Worm (Caenorhabditis elegans) whole organism, young adult: Measurements from ENCODE around the gene ZK688.4.

Experiments used
- B0035.1 ChIP-seq: sonication (generic microtip); optimal IDR thresholded peaks from 2 replicates; lab custom pipeline; 2016; ENCODE audit warnings: missing genetic modification characterization, mild to moderate bottlenecking, missing compliant biosample characterization, missing genotype, missing genetic modification reagents
- B0261.1 ChIP-seq: sonication (generic microtip); optimal IDR thresholded peaks from 2 replicates; lab custom pipeline; 2016; ENCODE audit warnings: mild to moderate bottlenecking, missing genetic modification characterization, moderate library complexity, missing compliant biosample characterization
- B0336.3 ChIP-seq: fragments of 200-800 bp; sonication (Bioruptor generic); IDR thresholded peaks from 2 replicates; pipeline ENCODE4 v1.3.6; 2022; ENCODE audit warnings: missing genetic modification characterization, missing compliant biosample characterization
- C06A6.2 ChIP-seq: fragments of 200-800 bp; sonication (Bioruptor generic); conservative IDR thresholded peaks from 2 replicates; pipeline ENCODE4 v1.3.6; 2022; ENCODE audit warnings: missing genetic modification characterization, missing compliant biosample characterization
- C17E4.6 ChIP-seq: fragments of 200-800 bp; sonication (Bioruptor generic); IDR thresholded peaks from 2 replicates; pipeline ENCODE4 v1.3.6; 2022; ENCODE audit warnings: missing genetic modification reagents, missing genetic modification characterization, missing compliant biosample characterization
- D2030.7 ChIP-seq: fragments of 200-800 bp; sonication (Bioruptor generic); IDR thresholded peaks from 2 replicates; pipeline ENCODE4 v1.3.6; 2022; ENCODE audit warnings: missing genetic modification reagents, missing genetic modification characterization, missing compliant biosample characterization
- F33H1.4 ChIP-seq: fragments of 200-800 bp; sonication (Bioruptor generic); IDR thresholded peaks from 2 replicates; pipeline ENCODE4 v1.3.6; 2022; ENCODE audit warnings: missing genetic modification reagents, missing genetic modification characterization, missing compliant biosample characterization
- F37B4.10 ChIP-seq: fragments of 200-800 bp; sonication (Bioruptor generic); IDR thresholded peaks from 2 replicates; pipeline ENCODE4 v1.3.6; 2022; ENCODE audit warnings: missing genetic modification characterization, missing compliant biosample characterization
- F49E8.2 ChIP-seq: sonication (generic microtip); optimal IDR thresholded peaks from 3 replicates; lab custom pipeline; 2017; ENCODE audit warnings: missing genetic modification characterization, mild to moderate bottlenecking, missing compliant biosample characterization, antibody characterized with exemption, moderate library complexity; ENCODE audit not compliant: insufficient read depth
- F57A8.1 ChIP-seq: fragments of 200-800 bp; sonication (Bioruptor generic); optimal IDR thresholded peaks from 2 replicates; lab custom pipeline; 2018; ENCODE audit warnings: mild to moderate bottlenecking, missing genetic modification characterization, moderate library complexity, missing compliant biosample characterization
- T07F8.4 ChIP-seq: sonication (generic microtip); optimal IDR thresholded peaks from 2 replicates; lab custom pipeline; 2016; ENCODE audit warnings: mild to moderate bottlenecking, missing genetic modification characterization, moderate library complexity, missing compliant biosample characterization
- Y53G8AR.9 ChIP-seq: fragments of 200-800 bp; sonication (Bioruptor generic); conservative IDR thresholded peaks from 2 replicates; pipeline ENCODE4 v1.3.6; 2022; ENCODE audit warnings: missing genetic modification reagents, missing genetic modification characterization, missing compliant biosample characterization
- ZK185.1 ChIP-seq: sonication (generic microtip); optimal IDR thresholded peaks from 2 replicates; lab custom pipeline; 2016; ENCODE audit warnings: mild to moderate bottlenecking, missing genetic modification characterization, missing compliant biosample characterization; ENCODE audit not compliant: poor library complexity, severe bottlenecking
- aptf-2 ChIP-seq: fragments of 200-800 bp; sonication (Bioruptor generic); conservative IDR thresholded peaks from 2 replicates; pipeline ENCODE4 v1.3.6; 2022; ENCODE audit warnings: missing genetic modification reagents, missing genetic modification characterization, missing compliant biosample characterization
- attf-6 ChIP-seq: fragments of 200-800 bp; sonication (Bioruptor generic); IDR thresholded peaks from 2 replicates; pipeline ENCODE4 v1.3.6; 2022; ENCODE audit warnings: missing genetic modification reagents, missing genetic modification characterization, missing compliant biosample characterization
- cebp-2 ChIP-seq: fragments of 200-800 bp; sonication (Bioruptor generic); IDR thresholded peaks from 2 replicates; pipeline ENCODE4 v1.3.6; 2022; ENCODE audit warnings: missing genetic modification characterization, missing compliant biosample characterization
- ceh-40 ChIP-seq: fragments of 200-800 bp; sonication (Bioruptor generic); IDR thresholded peaks from 2 replicates; pipeline ENCODE4 v1.3.6; 2022; ENCODE audit warnings: missing genetic modification characterization, missing compliant biosample characterization
- ceh-91 ChIP-seq: fragments of 200-800 bp; sonication (Bioruptor generic); IDR thresholded peaks from 2 replicates; pipeline ENCODE4 v1.3.6; 2022; ENCODE audit warnings: missing genetic modification reagents, missing genetic modification characterization, missing compliant biosample characterization
- dox-1 ChIP-seq: fragments of 200-800 bp; sonication (Bioruptor generic); IDR thresholded peaks from 2 replicates; pipeline ENCODE4 v1.3.6; 2022; ENCODE audit warnings: missing genetic modification reagents, missing genetic modification characterization, missing compliant biosample characterization
- dpl-1 ChIP-seq: fragments of 150-350 bp; optimal IDR thresholded peaks from 2 replicates; lab custom pipeline; 2014; ENCODE audit warnings: missing biosample characterization, missing genetic modification reagents, missing genetic modification characterization
- efl-1 ChIP-seq: fragments of 150-350 bp; optimal IDR thresholded peaks from 2 replicates; lab custom pipeline; 2014; ENCODE audit warnings: missing biosample characterization, missing genetic modification reagents, missing genetic modification characterization
- egl-44 ChIP-seq: fragments of 200-800 bp; sonication (Bioruptor generic); IDR thresholded peaks from 2 replicates; pipeline ENCODE4 v1.3.6; 2022; ENCODE audit warnings: missing genetic modification reagents, missing genetic modification characterization, missing compliant biosample characterization
- ets-4 ChIP-seq: fragments of 200-800 bp; sonication (Bioruptor generic); optimal IDR thresholded peaks from 2 replicates; lab custom pipeline; 2018; ENCODE audit warnings: mild to moderate bottlenecking, missing genetic modification characterization, missing compliant biosample characterization
- hmg-20 ChIP-seq: fragments of 200-800 bp; sonication (Bioruptor generic); IDR thresholded peaks from 2 replicates; pipeline ENCODE4 v1.3.6; 2022; ENCODE audit warnings: missing genetic modification reagents, missing genetic modification characterization, missing compliant biosample characterization
- hrde-1 ChIP-seq: sonication (generic microtip); optimal IDR thresholded peaks from 2 replicates; lab custom pipeline; 2016; ENCODE audit warnings: missing genetic modification characterization, mild to moderate bottlenecking, missing compliant biosample characterization, moderate library complexity, missing genotype, missing genetic modification reagents, borderline replicate concordance
- let-526 ChIP-seq: fragments of 200-800 bp; sonication (Bioruptor generic); IDR thresholded peaks from 2 replicates; pipeline ENCODE4 v1.3.6; 2022; ENCODE audit warnings: missing genetic modification reagents, missing genetic modification characterization, missing compliant biosample characterization
- let-607 ChIP-seq, 2 experiments: fragments of 200-800 bp in 1 of 2; sonication (Bioruptor generic) in 1 of 2; sonication (generic microtip) in 1 of 2; optimal IDR thresholded peaks; 2 replicates each; lab custom pipeline; 2016 to 2018; ENCODE audit warnings: mild to moderate bottlenecking in 2 of 2, missing compliant biosample characterization in 2 of 2, missing genetic modification characterization in 2 of 2, moderate library complexity in 2 of 2, missing genotype in 1 of 2
- lin-35 ChIP-seq, 3 experiments: fragments of 150-350 bp in 2 of 3; sonication (generic microtip) in 1 of 3; optimal IDR thresholded peaks; 2 replicates each; lab custom pipeline; 2014 to 2018; ENCODE audit warnings: missing biosample characterization in 3 of 3, missing genetic modification characterization in 3 of 3, missing genetic modification reagents in 3 of 3
- lin-54 ChIP-seq: fragments of 200-800 bp; sonication (Bioruptor generic); optimal IDR thresholded peaks from 2 replicates; lab custom pipeline; 2018; ENCODE audit warnings: mild to moderate bottlenecking, missing genetic modification characterization, missing compliant biosample characterization
- lsl-1 ChIP-seq: fragments of 200-800 bp; sonication (Bioruptor generic); optimal IDR thresholded peaks from 2 replicates; lab custom pipeline; 2018; ENCODE audit warnings: mild to moderate bottlenecking, missing genetic modification characterization, moderate library complexity, missing compliant biosample characterization
- lsy-27 ChIP-seq: sonication (generic microtip); optimal IDR thresholded peaks from 2 replicates; lab custom pipeline; 2017; ENCODE audit warnings: missing genetic modification characterization, mild to moderate bottlenecking, missing compliant biosample characterization, antibody characterized with exemption, missing genotype, borderline replicate concordance; ENCODE audit not compliant: insufficient read depth
- madf-10 ChIP-seq: sonication (generic microtip); optimal IDR thresholded peaks from 2 replicates; lab custom pipeline; 2016; ENCODE audit warnings: mild to moderate bottlenecking, missing genetic modification characterization, missing compliant biosample characterization
- madf-8 ChIP-seq: fragments of 200-800 bp; sonication (Bioruptor generic); conservative IDR thresholded peaks from 2 replicates; pipeline ENCODE4 v1.3.6; 2022; ENCODE audit warnings: missing genetic modification reagents, missing genetic modification characterization, missing compliant biosample characterization
- mcd-1 ChIP-seq: fragments of 200-800 bp; sonication (Bioruptor generic); IDR thresholded peaks from 2 replicates; pipeline ENCODE4 v1.3.6; 2022; ENCODE audit warnings: missing genetic modification reagents, missing genetic modification characterization, missing compliant biosample characterization
- nfya-1 ChIP-seq: sonication (generic microtip); optimal IDR thresholded peaks from 2 replicates; lab custom pipeline; 2017; ENCODE audit warnings: antibody characterized with exemption, missing compliant biosample characterization, missing genetic modification characterization, borderline replicate concordance; ENCODE audit not compliant: insufficient read depth
- nhr-120 ChIP-seq: fragments of 200-800 bp; sonication (Bioruptor generic); IDR thresholded peaks from 2 replicates; pipeline ENCODE4 v1.3.6; 2022; ENCODE audit warnings: missing genetic modification characterization, missing compliant biosample characterization
- nhr-179 ChIP-seq: sonication (generic microtip); optimal IDR thresholded peaks from 2 replicates; lab custom pipeline; 2016; ENCODE audit warnings: mild to moderate bottlenecking, missing genetic modification characterization, missing compliant biosample characterization
- nhr-27 ChIP-seq: fragments of 200-800 bp; sonication (Bioruptor generic); optimal IDR thresholded peaks from 2 replicates; lab custom pipeline; 2018; ENCODE audit warnings: mild to moderate bottlenecking, missing genetic modification characterization, moderate library complexity, missing compliant biosample characterization
- nhr-90 ChIP-seq: sonication (generic microtip); optimal IDR thresholded peaks from 2 replicates; lab custom pipeline; 2016; ENCODE audit warnings: missing genotype, mild to moderate bottlenecking, missing genetic modification characterization, missing compliant biosample characterization
- rpc-1 ChIP-seq, 2 experiments: fragments of 150-350 bp in 1 of 2; sonication (generic microtip) in 1 of 2; optimal IDR thresholded peaks; 2 replicates each; lab custom pipeline; 2014 to 2018; ENCODE audit warnings: missing biosample characterization in 1 of 2, missing genetic modification characterization in 1 of 2, missing genetic modification reagents in 1 of 2, missing genotype in 1 of 2
- sdz-38 ChIP-seq: sonication (generic microtip); optimal IDR thresholded peaks from 2 replicates; lab custom pipeline; 2016; ENCODE audit warnings: missing genotype, missing genetic modification characterization, missing compliant biosample characterization
- sea-2 ChIP-seq: fragments of 200-800 bp; sonication (Bioruptor generic); IDR thresholded peaks from 2 replicates; pipeline ENCODE4 v1.3.6; 2022; ENCODE audit warnings: missing genetic modification characterization, missing compliant biosample characterization
- snpc-1.1 ChIP-seq: sonication (generic microtip); optimal IDR thresholded peaks from 2 replicates; lab custom pipeline; 2017; ENCODE audit warnings: missing genetic modification characterization, mild to moderate bottlenecking, missing compliant biosample characterization, antibody characterized with exemption, moderate library complexity, missing genotype, missing genetic modification reagents; ENCODE audit not compliant: insufficient read depth
- tbx-9 ChIP-seq: sonication (generic microtip); optimal IDR thresholded peaks from 2 replicates; lab custom pipeline; 2016; ENCODE audit warnings: borderline replicate concordance, missing genetic modification characterization, inconsistent platforms, missing compliant biosample characterization
- ztf-18 ChIP-seq: sonication (generic microtip); optimal IDR thresholded peaks from 2 replicates; lab custom pipeline; 2016; ENCODE audit warnings: missing genotype, mild to moderate bottlenecking, missing genetic modification characterization, missing compliant biosample characterization
- ztf-26 ChIP-seq: sonication (generic microtip); optimal IDR thresholded peaks from 2 replicates; lab custom pipeline; 2017; ENCODE audit warnings: missing genetic modification characterization, missing compliant biosample characterization

The ZK688.4 gene

ce11 chrIII:7854494-7855184, 40.2 kb upstream of the ZK688.4 start, which contains the start of gene rpl-35 (continued):
- TF ChIP-seq sdz-38 (tag; lab: Kevin White, UChicago) (no peak), nhr-90 (tag; lab: Kevin White, UChicago) (peak; percentile 93), cebp-2 (peak; percentile 96), tbx-9 (peak; percentile 48), egl-44 (peak; percentile 99), F49E8.2 (tag; lab: Kevin White, UChicago) (peak; percentile 99), madf-10 (tag; lab: Kevin White, UChicago) (peak; percentile 97), ceh-40 (GFP tag; lab: Robert Waterston, UW) (peak; percentile 93; the same call in 1 of the 2 replicates), F37B4.10 (GFP tag; lab: Robert Waterston, UW) (peak; percentile 96), B0336.3 (GFP tag; lab: Robert Waterston, UW) (peak; percentile 100), C17E4.6 (peak; percentile 100), sea-2 (GFP tag; lab: Robert Waterston, UW) (peak; percentile 93), ets-4 (GFP tag; lab: Kevin White, UChicago) (peak; percentile 99), madf-8 (GFP tag; lab: Robert Waterston, UW) (peak; percentile 94), dpl-1 (GFP tag; lab: Kevin White, UChicago) (peak; percentile 100), rpc-1 (optimal IDR thresholded peaks at IDR 0.05; lab: Kevin White, UChicago) (peak; percentile 45), rpc-1 (tag; optimal IDR thresholded peaks at IDR 0.05; lab: Kevin White, UChicago) (peak; percentile 21), hrde-1 (tag; lab: Kevin White, UChicago) (peak; percentile 95), ztf-18 (tag; lab: Kevin White, UChicago) (peak; percentile 92), F57A8.1 (GFP tag; lab: Kevin White, UChicago) (peak; percentile 91), B0035.1 (tag; lab: Kevin White, UChicago) (peak; percentile 95), D2030.7 (peak; percentile 99), Y53G8AR.9 (GFP tag; lab: Robert Waterston, UW) (peak; percentile 100), nhr-120 (GFP tag; lab: Robert Waterston, UW) (peak; percentile 97), lin-54 (GFP tag; lab: Kevin White, UChicago) (peak; percentile 100), lsl-1 (peak; percentile 97), B0261.1 (tag; lab: Kevin White, UChicago) (peak; percentile 57), let-526 (GFP tag; lab: Robert Waterston, UW) (peak; percentile 99), ceh-91 (peak; percentile 99), attf-6 (GFP tag; lab: Robert Waterston, UW) (peak; percentile 90), dox-1 (peak; percentile 100), nhr-179 (tag; lab: Kevin White, UChicago) (no peak), snpc-1.1 (tag; lab: Kevin White, UChicago) (peak; percentile 85), mcd-1 (GFP tag; lab: Robert Waterston, UW) (peak; percentile 99), nhr-27 (tag; lab: Kevin White, UChicago) (peak; percentile 77), C06A6.2 (peak; percentile 99), let-607 (tag; optimal IDR thresholded peaks at IDR 0.05; lab: Kevin White, UChicago) (peak; percentile 94 to 97), efl-1 (peak; percentile 99), F33H1.4 (GFP tag; lab: Robert Waterston, UW) (peak; percentile 96), ztf-26 (tag; lab: Kevin White, UChicago) (peak; percentile 98), aptf-2 (GFP tag; lab: Robert Waterston, UW) (peak; percentile 98), T07F8.4 (tag; lab: Kevin White, UChicago) (peak; percentile 91), hmg-20 (peak; percentile 96), lin-35 (GFP tag; optimal IDR thresholded peaks at IDR 0.05; lab: Kevin White, UChicago) (peak; percentile 97 to 100 (median 99)), nfya-1 (tag; lab: Kevin White, UChicago) (no peak), ZK185.1 (tag; lab: Kevin White, UChicago) (peak; percentile 99), lsy-27 (tag; lab: Kevin White, UChicago) (peak; percentile 86)
